Worm (Caenorhabditis elegans) whole organism, mixed stage, embryonic: ENCODE measurements around the gene mec-17.

ENCODE experiments used
- ceh-39 ChIP-seq: fragments of 150-350 bp; optimal IDR thresholded peaks from 2 replicates; lab custom pipeline; 2014; ENCODE audit warnings: missing biosample characterization, missing genetic modification characterization
- ceh-83 ChIP-seq: fragments of 200-800 bp; sonication (Bioruptor generic); optimal IDR thresholded peaks from 2 replicates; lab custom pipeline; 2018; ENCODE audit warnings: mild to moderate bottlenecking, missing genetic modification characterization, missing compliant biosample characterization
- hlh-1 ChIP-seq: fragments of 150-350 bp; optimal IDR thresholded peaks from 2 replicates; lab custom pipeline; 2014; ENCODE audit warnings: missing biosample characterization, missing genetic modification reagents, missing genetic modification characterization
- lin-13 ChIP-seq: fragments of 150-350 bp; optimal IDR thresholded peaks from 2 replicates; lab custom pipeline; 2014; ENCODE audit warnings: missing biosample characterization, missing genetic modification characterization
- mab-5 ChIP-seq: fragments of 150-350 bp; optimal IDR thresholded peaks from 2 replicates; lab custom pipeline; 2014; ENCODE audit warnings: missing biosample characterization, missing genetic modification characterization
- nhr-12 ChIP-seq: fragments of 150-350 bp; optimal IDR thresholded peaks from 2 replicates; lab custom pipeline; 2014; ENCODE audit warnings: missing biosample characterization, missing genetic modification characterization
- nhr-28 ChIP-seq: fragments of 150-350 bp; optimal IDR thresholded peaks from 2 replicates; lab custom pipeline; 2014; ENCODE audit warnings: missing biosample characterization, missing genetic modification characterization
- sem-2 ChIP-seq: fragments of 200-800 bp; sonication (Bioruptor generic); optimal IDR thresholded peaks from 2 replicates; lab custom pipeline; 2018; ENCODE audit warnings: mild to moderate bottlenecking, missing genetic modification characterization, missing compliant biosample characterization
- snpc-4 ChIP-seq: fragments of 150-350 bp; optimal IDR thresholded peaks from 2 replicates; lab custom pipeline; 2014; ENCODE audit warnings: missing biosample characterization, missing genetic modification characterization
- unc-39 ChIP-seq: fragments of 150-350 bp; optimal IDR thresholded peaks from 2 replicates; lab custom pipeline; 2014; ENCODE audit warnings: missing biosample characterization, missing genetic modification characterization
- unc-62 ChIP-seq: fragments of 150-350 bp; optimal IDR thresholded peaks from 2 replicates; lab custom pipeline; 2014; ENCODE audit warnings: missing biosample characterization, missing genetic modification reagents, missing genetic modification characterization
- ztf-11 ChIP-seq: fragments of 150-350 bp; optimal IDR thresholded peaks from 2 replicates; lab custom pipeline; 2014; ENCODE audit warnings: missing biosample characterization, missing genetic modification characterization

ce11 chrIV:8032135-8032915 is 45.3 kb upstream of the mec-17 start:
- TF ChIP-seq ceh-83 (no peak), unc-39 (tag; lab: Kevin White, UChicago) (no peak), sem-2 (GFP tag; lab: Kevin White, UChicago) (no peak), snpc-4 (no peak), nhr-12 (no peak), ztf-11 (tag; lab: Kevin White, UChicago) (no peak), nhr-28 (tag; lab: Kevin White, UChicago) (no peak), lin-13 (no peak), unc-62 (GFP tag; lab: Kevin White, UChicago) (no peak), ceh-39 (tag; lab: Kevin White, UChicago) (no peak), hlh-1 (tag; lab: Kevin White, UChicago) (no peak), mab-5 (tag; lab: Kevin White, UChicago) (no peak)
